Fruit fly (Drosophila melanogaster) ovary, adult (tissue): Measurements from ENCODE around the gene slo.

ENCODE experiments used
- CG17801 ChIP-seq: fragments of 200-800 bp; optimal IDR thresholded peaks from 2 replicates; lab custom pipeline; 2019; ENCODE audit warnings: missing biosample characterization, mild to moderate bottlenecking, missing genetic modification characterization, moderate library complexity; ENCODE audit not compliant: partially characterized antibody

slo gene

dm6 chr3R:24662412-24662796 is at the start of gene slo:
TSS of gene slo (plus strand) at chr3R:24662491.
- TF ChIP-seq CG17801 (GFP tag; lab: Kevin White, UChicago) = no peak

dm6 chr3R:24613819-24614706 is 48.2 kb upstream of the slo start:
- no peak for TF ChIP-seq CG17801 (GFP tag; lab: Kevin White, UChicago)

- TF ChIP-seq CG17801 (GFP tag; lab: Kevin White, UChicago) = no peak
These were observed 47.6 kb upstream of the slo start for dm6 chr3R:24614707-24615022.

- TF ChIP-seq CG17801 (GFP tag; lab: Kevin White, UChicago) = no peak
These were observed 41.7 kb upstream of the slo start for dm6 chr3R:24620569-24620968.

- TF ChIP-seq CG17801 (GFP tag; lab: Kevin White, UChicago) = peak; percentile 54
These were observed 36.8 kb upstream of the slo start, which contains the start of the genes Syx18 and atl for dm6 chr3R:24625517-24625925. TSS of gene Syx18 (minus strand) at chr3R:24625562. TSS of gene atl (plus strand) at chr3R:24625671.

dm6 chr3R:24626003-24626486 is 36.2 kb upstream of the slo start:
- TF ChIP-seq CG17801 (GFP tag; lab: Kevin White, UChicago) = no peak

dm6 chr3R:24626667-24627066 is 35.6 kb upstream of the slo start:
- no peak for TF ChIP-seq CG17801 (GFP tag; lab: Kevin White, UChicago)

- TF ChIP-seq CG17801 (GFP tag; lab: Kevin White, UChicago) = peak; percentile 41
These were observed 32.1 kb upstream of the slo start, which contains the start of gene Wsck for dm6 chr3R:24629877-24630808. TSS of gene Wsck (minus strand) at chr3R:24630075.

dm6 chr3R:24634312-24634711 is 28.0 kb upstream of the slo start:
- no peak for TF ChIP-seq CG17801 (GFP tag; lab: Kevin White, UChicago)

- no peak for TF ChIP-seq CG17801 (GFP tag; lab: Kevin White, UChicago)
These were observed 27.3 kb upstream of the slo start, which contains the start of gene MtnF for dm6 chr3R:24634957-24635356. TSS of gene MtnF (minus strand) at chr3R:24635165.

- TF ChIP-seq CG17801 (GFP tag; lab: Kevin White, UChicago) = peak; percentile 16
These were observed 12.4 kb upstream of the slo start, which contains the start of the genes puf and ash2 for dm6 chr3R:24649923-24650322. TSS of gene puf (minus strand) at chr3R:24650043. TSS of gene ash2 (plus strand) at chr3R:24650125.

- peak; percentile 66 for TF ChIP-seq CG17801 (GFP tag; lab: Kevin White, UChicago)
These were observed 11.2 kb upstream of the slo start for dm6 chr3R:24651044-24651459.

- TF ChIP-seq CG17801 (GFP tag; lab: Kevin White, UChicago) = no peak
These were observed 7.4 kb upstream of the slo start, which contains the start of the genes CG31125 and CG6695 for dm6 chr3R:24654770-24655322. TSS of gene CG31125 (minus strand) at chr3R:24654820. TSS of gene CG6695 (plus strand) at chr3R:24655160.

- TF ChIP-seq CG17801 (GFP tag; lab: Kevin White, UChicago) = peak; percentile 10
These were observed 3.0 kb upstream of the slo start, which contains the start of gene CG31126 for dm6 chr3R:24659173-24659846. TSS of gene CG31126 (plus strand) at chr3R:24659621.
